Worm (Caenorhabditis elegans) whole organism, young adult: ENCODE measurements around the gene irld-44.
A peak's percentile ranks its signal among the peaks of the same experiment; 100 is the strongest.

Experiments
- B0019.2 ChIP-seq: fragments of 200-800 bp; sonication (Bioruptor generic); conservative IDR thresholded peaks from 2 replicates; pipeline ENCODE4 v1.3.6; 2022; ENCODE audit warnings: missing genetic modification reagents, missing genetic modification characterization, missing compliant biosample characterization
- B0261.1 ChIP-seq: sonication (generic microtip); optimal IDR thresholded peaks from 2 replicates; lab custom pipeline; 2016; ENCODE audit warnings: mild to moderate bottlenecking, missing genetic modification characterization, moderate library complexity, missing compliant biosample characterization
- C17E4.6 ChIP-seq: fragments of 200-800 bp; sonication (Bioruptor generic); IDR thresholded peaks from 2 replicates; pipeline ENCODE4 v1.3.6; 2022; ENCODE audit warnings: missing genetic modification reagents, missing genetic modification characterization, missing compliant biosample characterization
- F22D6.2 ChIP-seq: sonication (generic microtip); optimal IDR thresholded peaks from 2 replicates; lab custom pipeline; 2016; ENCODE audit warnings: mild to moderate bottlenecking, missing genetic modification characterization, missing compliant biosample characterization
- F33H1.4 ChIP-seq: fragments of 200-800 bp; sonication (Bioruptor generic); IDR thresholded peaks from 2 replicates; pipeline ENCODE4 v1.3.6; 2022; ENCODE audit warnings: missing genetic modification reagents, missing genetic modification characterization, missing compliant biosample characterization
- F57A8.1 ChIP-seq: fragments of 200-800 bp; sonication (Bioruptor generic); optimal IDR thresholded peaks from 2 replicates; lab custom pipeline; 2018; ENCODE audit warnings: mild to moderate bottlenecking, missing genetic modification characterization, moderate library complexity, missing compliant biosample characterization
- akir-1 ChIP-seq: fragments of 200-800 bp; sonication (Bioruptor generic); optimal IDR thresholded peaks from 2 replicates; lab custom pipeline; 2018; ENCODE audit warnings: mild to moderate bottlenecking, missing genetic modification characterization, moderate library complexity, missing compliant biosample characterization
- aptf-2 ChIP-seq: fragments of 200-800 bp; sonication (Bioruptor generic); conservative IDR thresholded peaks from 2 replicates; pipeline ENCODE4 v1.3.6; 2022; ENCODE audit warnings: missing genetic modification reagents, missing genetic modification characterization, missing compliant biosample characterization
- aptf-3 ChIP-seq: fragments of 200-800 bp; sonication (Bioruptor generic); IDR thresholded peaks from 2 replicates; pipeline ENCODE4 v1.3.6; 2022; ENCODE audit warnings: missing genetic modification characterization, missing compliant biosample characterization
- athp-1 ChIP-seq: sonication (generic microtip); optimal IDR thresholded peaks from 2 replicates; lab custom pipeline; 2017; ENCODE audit warnings: mild to moderate bottlenecking, missing genetic modification characterization, missing compliant biosample characterization
- attf-3 ChIP-seq: fragments of 200-800 bp; sonication (Bioruptor generic); conservative IDR thresholded peaks from 2 replicates; pipeline ENCODE4 v1.3.6; 2022; ENCODE audit warnings: missing genetic modification reagents, missing genetic modification characterization, missing compliant biosample characterization
- attf-6 ChIP-seq: fragments of 200-800 bp; sonication (Bioruptor generic); IDR thresholded peaks from 2 replicates; pipeline ENCODE4 v1.3.6; 2022; ENCODE audit warnings: missing genetic modification reagents, missing genetic modification characterization, missing compliant biosample characterization
- ceh-79 ChIP-seq: sonication (generic microtip); optimal IDR thresholded peaks from 2 replicates; lab custom pipeline; 2017; ENCODE audit warnings: mild to moderate bottlenecking, missing genetic modification characterization, missing compliant biosample characterization
- efl-1 ChIP-seq: fragments of 150-350 bp; optimal IDR thresholded peaks from 2 replicates; lab custom pipeline; 2014; ENCODE audit warnings: missing biosample characterization, missing genetic modification reagents, missing genetic modification characterization
- egl-44 ChIP-seq: fragments of 200-800 bp; sonication (Bioruptor generic); IDR thresholded peaks from 2 replicates; pipeline ENCODE4 v1.3.6; 2022; ENCODE audit warnings: missing genetic modification reagents, missing genetic modification characterization, missing compliant biosample characterization
- egrh-3 ChIP-seq: fragments of 200-800 bp; sonication (Bioruptor generic); IDR thresholded peaks from 2 replicates; pipeline ENCODE4 v1.3.6; 2022; ENCODE audit warnings: missing genetic modification reagents, missing genetic modification characterization, missing compliant biosample characterization
- ets-4 ChIP-seq: fragments of 200-800 bp; sonication (Bioruptor generic); optimal IDR thresholded peaks from 2 replicates; lab custom pipeline; 2018; ENCODE audit warnings: mild to moderate bottlenecking, missing genetic modification characterization, missing compliant biosample characterization
- hlh-12 ChIP-seq: sonication (generic microtip); optimal IDR thresholded peaks from 2 replicates; lab custom pipeline; 2016; ENCODE audit warnings: missing genetic modification characterization, missing compliant biosample characterization
- hmg-1.2 ChIP-seq: fragments of 200-800 bp; sonication (Bioruptor generic); IDR thresholded peaks from 2 replicates; pipeline ENCODE4 v1.3.6; 2022; ENCODE audit warnings: missing genetic modification reagents, missing genetic modification characterization, missing compliant biosample characterization
- let-607 ChIP-seq, 2 experiments: fragments of 200-800 bp in 1 of 2; sonication (Bioruptor generic) in 1 of 2; sonication (generic microtip) in 1 of 2; optimal IDR thresholded peaks; 2 replicates each; lab custom pipeline; 2016 to 2018; ENCODE audit warnings: mild to moderate bottlenecking in 2 of 2, missing compliant biosample characterization in 2 of 2, missing genetic modification characterization in 2 of 2, moderate library complexity in 2 of 2, missing genotype in 1 of 2
- lsl-1 ChIP-seq: fragments of 200-800 bp; sonication (Bioruptor generic); optimal IDR thresholded peaks from 2 replicates; lab custom pipeline; 2018; ENCODE audit warnings: mild to moderate bottlenecking, missing genetic modification characterization, moderate library complexity, missing compliant biosample characterization
- lsy-27 ChIP-seq: sonication (generic microtip); optimal IDR thresholded peaks from 2 replicates; lab custom pipeline; 2017; ENCODE audit warnings: missing genetic modification characterization, mild to moderate bottlenecking, missing compliant biosample characterization, antibody characterized with exemption, missing genotype, borderline replicate concordance; ENCODE audit not compliant: insufficient read depth
- madf-6 ChIP-seq: fragments of 200-800 bp; sonication (Bioruptor generic); IDR thresholded peaks from 2 replicates; pipeline ENCODE4 v1.3.6; 2022; ENCODE audit warnings: missing genetic modification reagents, missing genetic modification characterization, missing compliant biosample characterization
- pbrm-1 ChIP-seq: fragments of 200-800 bp; sonication (Bioruptor generic); IDR thresholded peaks from 2 replicates; pipeline ENCODE4 v1.3.6; 2022; ENCODE audit warnings: missing genetic modification reagents, missing genetic modification characterization, missing compliant biosample characterization
- pha-4 ChIP-seq: fragments of 150-350 bp; sonication (generic microtip); optimal IDR thresholded peaks from 2 replicates; lab custom pipeline; 2014; ENCODE audit warnings: missing biosample characterization, missing genetic modification reagents, missing genetic modification characterization
- snpc-3.4 ChIP-seq: sonication (generic microtip); optimal IDR thresholded peaks from 2 replicates; lab custom pipeline; 2017; ENCODE audit warnings: missing genetic modification characterization, mild to moderate bottlenecking, missing compliant biosample characterization, antibody characterized with exemption, moderate library complexity, missing genotype, missing genetic modification reagents
- sptf-2 ChIP-seq: fragments of 200-800 bp; sonication (Bioruptor generic); optimal IDR thresholded peaks from 2 replicates; lab custom pipeline; 2018; ENCODE audit warnings: mild to moderate bottlenecking, missing genetic modification characterization, missing compliant biosample characterization
- unc-62 ChIP-seq: fragments of 150-350 bp; optimal IDR thresholded peaks from 2 replicates; lab custom pipeline; 2014; ENCODE audit warnings: missing biosample characterization, missing genetic modification reagents, missing genetic modification characterization
- xnd-1 ChIP-seq: sonication (generic microtip); optimal IDR thresholded peaks from 2 replicates; lab custom pipeline; 2016; ENCODE audit warnings: missing genotype, missing genetic modification reagents, missing genetic modification characterization, missing compliant biosample characterization
- zfh-2 ChIP-seq: fragments of 200-800 bp; sonication (Bioruptor generic); conservative IDR thresholded peaks from 2 replicates; pipeline ENCODE4 v1.3.6; 2022; ENCODE audit warnings: missing genetic modification reagents, missing genetic modification characterization, missing compliant biosample characterization
- ztf-25 ChIP-seq: fragments of 200-800 bp; sonication (Bioruptor generic); IDR thresholded peaks from 2 replicates; pipeline ENCODE4 v1.3.6; 2022; ENCODE audit warnings: missing genetic modification reagents, missing genetic modification characterization, missing compliant biosample characterization
- ztf-6 ChIP-seq: fragments of 200-800 bp; sonication (Bioruptor generic); IDR thresholded peaks from 2 replicates; pipeline ENCODE4 v1.3.6; 2022; ENCODE audit warnings: missing genetic modification reagents, missing genetic modification characterization, missing compliant biosample characterization

irld-44 gene

ce11 chrV:1685328-1685727 lies 34.2 kb downstream of the irld-44 start, which contains the start of gene srh-5 (continued):
- TF ChIP-seq sptf-2 (GFP tag; lab: Kevin White, UChicago): no peak
- no peak for TF ChIP-seq snpc-3.4 (tag; lab: Kevin White, UChicago)
- TF ChIP-seq pbrm-1: no peak
- TF ChIP-seq let-607 (tag; optimal IDR thresholded peaks at IDR 0.05; lab: Kevin White, UChicago): no peak
- no peak for TF ChIP-seq athp-1 (tag; lab: Kevin White, UChicago)

ce11 chrV:1692494-1692893 lies 41.3 kb downstream of the irld-44 start, which contains the start of gene Y46H3C.5:
Gene Y46H3C.5, minus strand, starts transcription at chrV:1692495.
- TF ChIP-seq aptf-2: peak; percentile 80
- 0 out of 2 replicates have a peak, but pooled peaks have one; percentile 63 for TF ChIP-seq aptf-3 (GFP tag; lab: Robert Waterston, UW)

ce11 chrV:1693876-1694275 lies 42.7 kb downstream of the irld-44 start, which contains the start of gene Y46H3C.7:
Gene Y46H3C.7, minus strand, starts transcription at chrV:1694022.
- TF ChIP-seq aptf-2 (peak; percentile 94), aptf-3 (GFP tag; lab: Robert Waterston, UW) (0 out of 2 replicates have a peak, but pooled peaks have one; percentile 60), hmg-1.2 (GFP tag; lab: Robert Waterston, UW) (peak; percentile 65)

ce11 chrV:1698400-1698799 lies 47.3 kb downstream of the irld-44 start:
- TF ChIP-seq akir-1 (no peak), ets-4 (no peak), F57A8.1 (GFP tag; lab: Kevin White, UChicago) (no peak), F22D6.2 (tag; lab: Kevin White, UChicago) (no peak), C17E4.6 (GFP tag; lab: Robert Waterston, UW) (no peak), ztf-25 (GFP tag; lab: Robert Waterston, UW) (no peak), pha-4 (no peak), egl-44 (GFP tag; lab: Robert Waterston, UW) (no peak), efl-1 (GFP tag; lab: Kevin White, UChicago) (no peak), lsy-27 (tag; lab: Kevin White, UChicago) (no peak), hlh-12 (tag; lab: Kevin White, UChicago) (no peak), attf-3 (GFP tag; lab: Robert Waterston, UW) (no peak), ztf-6 (GFP tag; lab: Robert Waterston, UW) (no peak), zfh-2 (GFP tag; lab: Robert Waterston, UW) (peak; percentile 79), B0019.2 (no peak), egrh-3 (peak; percentile 49; the same call in 1 of the 2 replicates)

- TF ChIP-seq lsy-27 (tag; lab: Kevin White, UChicago) (no peak), egrh-3 (peak; percentile 78), zfh-2 (GFP tag; lab: Robert Waterston, UW) (peak; percentile 89), attf-6 (GFP tag; lab: Robert Waterston, UW) (0 out of 2 replicates have a peak, but pooled peaks have one; percentile 25)
Observed at ce11 chrV:1699228-1699795, 48.2 kb downstream of the irld-44 start.

- TF ChIP-seq madf-6 (GFP tag; lab: Robert Waterston, UW) (peak; percentile 72), lsl-1 (GFP tag; lab: Kevin White, UChicago) (peak; percentile 85), ceh-79 (tag; lab: Kevin White, UChicago) (no peak), unc-62 (GFP tag; lab: Kevin White, UChicago) (no peak), xnd-1 (tag; lab: Kevin White, UChicago) (peak; percentile 45), B0261.1 (tag; lab: Kevin White, UChicago) (no peak), F33H1.4 (GFP tag; lab: Robert Waterston, UW) (peak; percentile 73)
Observed at ce11 chrV:1701584-1702101, 50.5 kb downstream of the irld-44 start, which contains the start of gene srw-90. Gene srw-90, plus strand, starts transcription at chrV:1702051.
